Worm (Caenorhabditis elegans): ENCODE results near the gene Y110A2AL.9.

- TF ChIP-seq ceh-19 (GFP tag; optimal IDR thresholded peaks at IDR 0.05) (no peak), ceh-9 (tag; optimal IDR thresholded peaks at IDR 0.05) (no peak), ahr-1 (tag; optimal IDR thresholded peaks at IDR 0.05) (no peak), elt-2 (tag; optimal IDR thresholded peaks at IDR 0.05) (no peak), rnt-1 (tag; optimal IDR thresholded peaks at IDR 0.05) (no peak), ztf-16 (tag; optimal IDR thresholded peaks at IDR 0.05) (no peak)
These were observed 49.8 kb downstream of the Y110A2AL.9 start, which contains the start of gene set-13 for ce11 chrII:2816676-2817075.
